Fruit fly (Drosophila melanogaster): ENCODE data around the gene CG14397.

CG14397 gene

DNA sequence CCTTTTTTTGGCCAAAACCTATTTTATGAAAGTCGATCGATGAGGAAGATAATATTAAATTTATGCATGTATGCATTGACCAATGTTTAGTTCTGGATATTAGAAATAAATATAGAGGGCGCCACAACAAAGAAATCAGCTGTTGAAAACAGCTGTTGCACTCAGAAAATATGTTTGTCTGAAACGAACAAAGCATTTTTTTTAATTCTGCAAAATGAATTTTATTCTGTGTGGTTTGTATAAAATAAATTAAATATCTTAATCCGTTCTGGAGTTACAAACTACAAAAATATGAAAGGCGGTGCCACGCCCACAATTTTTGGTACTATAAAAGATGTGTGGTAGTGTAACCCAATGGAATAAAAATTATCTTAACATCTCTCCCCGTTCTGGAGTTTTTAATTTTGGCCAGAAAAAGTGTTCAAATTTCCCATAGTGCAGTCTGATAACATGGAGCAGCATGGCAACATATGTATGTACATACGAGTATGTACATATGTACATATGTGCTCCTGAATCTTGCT lies 17.8 kb downstream of the CG14397 start (continued):
- TF ChIP-seq CG7928 (GFP tag; optimal IDR thresholded peaks at IDR 0.05) (no peak), tgo (GFP tag; IDR thresholded peaks at IDR 0.05) (peak; percentile 62; the same call in 2 of the 3 replicates), CG6791 (GFP tag; IDR thresholded peaks at IDR 0.05; ENCODE audit: partially characterized antibody) (no peak), CG2889 (GFP tag; IDR thresholded peaks at IDR 0.05) (no peak), sisA (GFP tag; IDR thresholded peaks at IDR 0.05) (no peak; the same call in 1 of the 2 replicates), twi (tag; optimal IDR thresholded peaks at IDR 0.05) (peak; percentile 86), CG1647 (GFP tag; optimal IDR thresholded peaks at IDR 0.05) (no peak), B-H2 (GFP tag; optimal IDR thresholded peaks at IDR 0.05) (no peak), CG2199 (GFP tag; IDR thresholded peaks at IDR 0.05) (no peak; the same call in 2 of the 3 replicates), CG2875 (GFP tag; optimal IDR thresholded peaks at IDR 0.05) (peak; percentile 57), HmgD (GFP tag; optimal IDR thresholded peaks at IDR 0.05) (no peak), CG2202 (tag; optimal IDR thresholded peaks at IDR 0.05) (peak; percentile 33), ro (GFP tag; IDR thresholded peaks at IDR 0.05) (no peak), CG8388 (GFP tag; optimal IDR thresholded peaks at IDR 0.05) (peak; percentile 78), shn (GFP tag; optimal IDR thresholded peaks at IDR 0.05) (peak; percentile 65), C15 (GFP tag; IDR thresholded peaks at IDR 0.05) (0 out of 3 replicates have a peak, but pooled peaks have one; percentile 54), gce (GFP tag; IDR thresholded peaks at IDR 0.05) (no peak), GATAe (GFP tag; conservative IDR thresholded peaks at IDR 0.05) (no peak), amos (GFP tag; IDR thresholded peaks at IDR 0.05; ENCODE audit: partially characterized antibody) (no peak), CG17802 (tag; optimal IDR thresholded peaks at IDR 0.05) (no peak), CG6765 (GFP tag; optimal IDR thresholded peaks at IDR 0.05) (no peak), NC2α (GFP tag; optimal IDR thresholded peaks at IDR 0.05) (peak; percentile 47), CG8281 (tag; optimal IDR thresholded peaks at IDR 0.05) (peak; percentile 7), Dfd (GFP tag; optimal IDR thresholded peaks at IDR 0.05) (no peak), unc-4 (GFP tag; IDR thresholded peaks at IDR 0.05; ENCODE audit: partially characterized antibody) (no peak), tio (GFP tag; optimal IDR thresholded peaks at IDR 0.05) (peak; percentile 85), gem (tag; optimal IDR thresholded peaks at IDR 0.05) (peak; percentile 82), inv (GFP tag; IDR thresholded peaks at IDR 0.05; ENCODE audit: partially characterized antibody) (no peak), onecut (GFP tag; IDR thresholded peaks at IDR 0.05) (peak; percentile 49), CG32767 (GFP tag; IDR thresholded peaks at IDR 0.05) (peak; percentile 66; the same call in 1 of the 2 replicates), ttk (GFP tag; IDR thresholded peaks at IDR 0.05) (peak; percentile 48; the same call in 1 of the 2 replicates), NK7.1 (GFP tag; optimal IDR thresholded peaks at IDR 0.05) (no peak)

DNA sequence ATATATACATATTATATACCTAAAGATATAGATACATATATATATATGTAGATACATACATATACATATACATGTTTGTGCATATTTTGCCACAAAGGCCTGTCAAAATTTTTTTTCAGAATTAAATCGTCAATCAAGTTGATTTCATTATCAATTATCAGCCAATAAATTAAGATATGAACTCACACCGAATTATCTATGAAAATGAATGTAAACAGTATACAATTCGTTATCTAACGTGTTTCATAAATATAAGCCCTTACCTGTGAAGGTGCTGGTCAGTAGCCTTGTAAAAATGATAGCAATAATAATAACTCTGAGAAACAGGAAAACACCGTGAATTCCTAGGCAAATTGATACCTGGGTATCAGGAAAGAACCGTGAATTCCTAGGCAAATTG lies 18.7 kb downstream of the CG14397 start:
- peak; percentile 63 for TF ChIP-seq lab (GFP tag; optimal IDR thresholded peaks at IDR 0.05)
- TF ChIP-seq CG12391 (tag; optimal IDR thresholded peaks at IDR 0.05) = no peak
- TF ChIP-seq Pdp1 (GFP tag; optimal IDR thresholded peaks at IDR 0.05) = peak in 1 of 2 experiments; percentile 13
- TF ChIP-seq sens (GFP tag) = peak; percentile 47
- no peak for TF ChIP-seq CG6689 (GFP tag; IDR thresholded peaks at IDR 0.05)
- peak; percentile 67 for TF ChIP-seq mirr (GFP tag; optimal IDR thresholded peaks at IDR 0.05)
- peak; percentile 57 for TF ChIP-seq exex (tag; optimal IDR thresholded peaks at IDR 0.05)
- TF ChIP-seq sd (tag; optimal IDR thresholded peaks at IDR 0.05) = peak; percentile 32

Measured in whole organism, embryonic.